Worm (Caenorhabditis elegans) whole organism, late embryonic: ENCODE data around the gene C54D10.3.

Experiments
- K09A11.1 ChIP-seq: sonication (generic microtip); optimal IDR thresholded peaks from 2 replicates; lab custom pipeline; 2017; ENCODE audit warnings: antibody characterized with exemption, mild to moderate bottlenecking, missing genetic modification characterization, missing compliant biosample characterization; ENCODE audit not compliant: insufficient read depth
- Y22D7AL.16 ChIP-seq: sonication (generic microtip); optimal IDR thresholded peaks from 2 replicates; lab custom pipeline; 2016; ENCODE audit warnings: missing genetic modification characterization, missing compliant biosample characterization
- ama-1 ChIP-seq: fragments of 150-350 bp; optimal IDR thresholded peaks from 2 replicates; lab custom pipeline; 2014
- ceh-14 ChIP-seq: sonication (generic microtip); optimal IDR thresholded peaks from 2 replicates; lab custom pipeline; 2016; ENCODE audit warnings: missing genotype, missing genetic modification characterization, missing compliant biosample characterization
- ceh-2 ChIP-seq: sonication (generic microtip); optimal IDR thresholded peaks from 2 replicates; lab custom pipeline; 2016; ENCODE audit warnings: missing genotype, missing genetic modification characterization, missing compliant biosample characterization
- ceh-24 ChIP-seq: sonication (generic microtip); optimal IDR thresholded peaks from 2 replicates; lab custom pipeline; 2016; ENCODE audit warnings: mild to moderate bottlenecking, missing genetic modification characterization, missing compliant biosample characterization
- ceh-30 ChIP-seq: fragments of 150-350 bp; optimal IDR thresholded peaks from 2 replicates; lab custom pipeline; 2014; ENCODE audit warnings: missing biosample characterization, missing genetic modification characterization
- ceh-34 ChIP-seq: sonication (generic microtip); optimal IDR thresholded peaks from 2 replicates; lab custom pipeline; 2016; ENCODE audit warnings: mild to moderate bottlenecking, missing genetic modification characterization, missing compliant biosample characterization
- ceh-48 ChIP-seq: sonication (generic microtip); optimal IDR thresholded peaks from 2 replicates; lab custom pipeline; 2016; ENCODE audit warnings: missing genetic modification characterization, inconsistent platforms, missing compliant biosample characterization
- ceh-9 ChIP-seq: sonication (generic microtip); optimal IDR thresholded peaks from 2 replicates; lab custom pipeline; 2016; ENCODE audit warnings: mild to moderate bottlenecking, missing genetic modification characterization, inconsistent platforms, missing compliant biosample characterization
- dve-1 ChIP-seq: sonication (generic microtip); optimal IDR thresholded peaks from 2 replicates; lab custom pipeline; 2017; ENCODE audit warnings: antibody characterized with exemption, mild to moderate bottlenecking, missing genetic modification characterization, missing compliant biosample characterization
- elt-2 ChIP-seq: sonication (generic microtip); optimal IDR thresholded peaks from 2 replicates; lab custom pipeline; 2016; ENCODE audit warnings: missing genetic modification reagents, missing genetic modification characterization, missing compliant biosample characterization
- fkh-10 ChIP-seq: fragments of 150-350 bp; optimal IDR thresholded peaks from 2 replicates; lab custom pipeline; 2014; ENCODE audit warnings: missing biosample characterization, missing genetic modification reagents, missing genetic modification characterization
- fkh-6 ChIP-seq: sonication (generic microtip); optimal IDR thresholded peaks from 2 replicates; lab custom pipeline; 2016; ENCODE audit warnings: missing genetic modification characterization, missing compliant biosample characterization
- hlh-13 ChIP-seq: fragments of 200-800 bp; sonication (Bioruptor generic); optimal IDR thresholded peaks from 2 replicates; lab custom pipeline; 2018; ENCODE audit warnings: mild to moderate bottlenecking, missing genetic modification characterization, missing compliant biosample characterization
- hlh-30 ChIP-seq: sonication (generic microtip); optimal IDR thresholded peaks from 2 replicates; lab custom pipeline; 2017; ENCODE audit warnings: antibody characterized with exemption, missing genetic modification characterization, missing compliant biosample characterization; ENCODE audit not compliant: insufficient read depth
- hlh-6 ChIP-seq: sonication (generic microtip); optimal IDR thresholded peaks from 2 replicates; lab custom pipeline; 2016; ENCODE audit warnings: missing genotype, missing genetic modification characterization, missing compliant biosample characterization
- madf-2 ChIP-seq: sonication (generic microtip); optimal IDR thresholded peaks from 2 replicates; lab custom pipeline; 2017; ENCODE audit warnings: missing genetic modification characterization, missing compliant biosample characterization
- mec-3 ChIP-seq: sonication (generic microtip); optimal IDR thresholded peaks from 2 replicates; lab custom pipeline; 2016; ENCODE audit warnings: borderline replicate concordance, missing genetic modification characterization, missing compliant biosample characterization
- nfya-1 ChIP-seq: sonication (generic microtip); optimal IDR thresholded peaks from 2 replicates; lab custom pipeline; 2017; ENCODE audit warnings: missing genetic modification characterization, mild to moderate bottlenecking, missing compliant biosample characterization, antibody characterized with exemption, moderate library complexity
- nhr-11 ChIP-seq: fragments of 150-350 bp; optimal IDR thresholded peaks from 2 replicates; lab custom pipeline; 2014; ENCODE audit warnings: missing biosample characterization, missing genetic modification characterization
- nhr-232 ChIP-seq: sonication (generic microtip); optimal IDR thresholded peaks from 2 replicates; lab custom pipeline; 2016; ENCODE audit warnings: missing genetic modification characterization, missing compliant biosample characterization
- odd-2 ChIP-seq: sonication (generic microtip); optimal IDR thresholded peaks from 2 replicates; lab custom pipeline; 2017; ENCODE audit warnings: antibody characterized with exemption, mild to moderate bottlenecking, missing genetic modification characterization, missing compliant biosample characterization
- pag-3 ChIP-seq: sonication (generic microtip); optimal IDR thresholded peaks from 2 replicates; lab custom pipeline; 2016; ENCODE audit warnings: missing compliant biosample characterization, missing genetic modification characterization, borderline replicate concordance
- pat-9 ChIP-seq: fragments of 200-800 bp; sonication (Bioruptor generic); optimal IDR thresholded peaks from 2 replicates; lab custom pipeline; 2018; ENCODE audit warnings: mild to moderate bottlenecking, missing genetic modification characterization, moderate library complexity, missing compliant biosample characterization
- pha-2 ChIP-seq: sonication (generic microtip); optimal IDR thresholded peaks from 2 replicates; lab custom pipeline; 2017; ENCODE audit warnings: mild to moderate bottlenecking, missing genetic modification characterization, missing compliant biosample characterization
- pros-1 ChIP-seq: fragments of 150-350 bp; optimal IDR thresholded peaks from 2 replicates; lab custom pipeline; 2014; ENCODE audit warnings: missing biosample characterization, missing genetic modification reagents, missing genetic modification characterization
- ref-2 ChIP-seq: sonication (generic microtip); optimal IDR thresholded peaks from 2 replicates; lab custom pipeline; 2016; ENCODE audit warnings: missing genetic modification characterization, missing compliant biosample characterization
- rnt-1 ChIP-seq: sonication (generic microtip); optimal IDR thresholded peaks from 2 replicates; lab custom pipeline; 2016; ENCODE audit warnings: missing genetic modification characterization, missing compliant biosample characterization
- tbx-2 ChIP-seq: sonication (generic microtip); optimal IDR thresholded peaks from 2 replicates; lab custom pipeline; 2016; ENCODE audit warnings: missing genetic modification characterization, missing compliant biosample characterization
- ttx-3 ChIP-seq: sonication (generic microtip); optimal IDR thresholded peaks from 2 replicates; lab custom pipeline; 2016; ENCODE audit warnings: missing genetic modification reagents, missing genetic modification characterization, missing compliant biosample characterization
- unc-42 ChIP-seq: sonication (generic microtip); optimal IDR thresholded peaks from 2 replicates; lab custom pipeline; 2016; ENCODE audit warnings: missing genotype, missing genetic modification characterization, missing compliant biosample characterization
- unc-86 ChIP-seq: sonication (generic microtip); optimal IDR thresholded peaks from 2 replicates; lab custom pipeline; 2016; ENCODE audit warnings: missing genetic modification characterization, missing compliant biosample characterization
- ztf-16 ChIP-seq: sonication (generic microtip); optimal IDR thresholded peaks from 2 replicates; lab custom pipeline; 2017; ENCODE audit warnings: missing genetic modification characterization, missing compliant biosample characterization

Gene C54D10.3

DNA sequence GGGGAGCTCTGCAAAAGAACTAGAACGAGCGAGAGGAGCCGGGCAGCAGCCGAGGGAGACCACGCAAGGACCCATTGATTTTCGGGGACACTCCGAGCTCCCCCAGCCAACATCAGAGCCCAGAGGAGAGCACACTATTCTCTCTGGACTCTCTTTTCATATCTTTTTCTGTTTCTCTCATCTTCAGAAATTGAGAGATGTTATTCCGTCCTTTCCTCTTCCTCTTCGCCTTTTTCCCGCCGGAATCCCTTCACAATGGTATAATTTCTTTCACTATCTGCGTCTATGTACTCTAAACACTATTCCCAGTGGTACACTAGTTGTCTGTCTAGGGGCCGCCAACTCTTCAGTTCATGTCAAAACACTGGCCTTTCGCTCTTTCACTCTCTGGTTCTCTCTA is 47.0 kb downstream of the C54D10.3 start (continued):
- TF ChIP-seq pag-3 (tag; lab: Kevin White, UChicago) (peak; percentile 37), dve-1 (tag; lab: Kevin White, UChicago) (no peak), fkh-10 (GFP tag; lab: Kevin White, UChicago) (peak; percentile 3), ceh-34 (peak; percentile 79), hlh-6 (no peak), pros-1 (tag; lab: Kevin White, UChicago) (no peak), ztf-16 (tag; lab: Kevin White, UChicago) (no peak), hlh-30 (no peak), K09A11.1 (tag; lab: Kevin White, UChicago) (peak; percentile 13), ceh-24 (tag; lab: Kevin White, UChicago) (no peak), ceh-14 (tag; lab: Kevin White, UChicago) (peak; percentile 88)
- TF ChIP-seq, all 69 proteins: peak for 21

DNA sequence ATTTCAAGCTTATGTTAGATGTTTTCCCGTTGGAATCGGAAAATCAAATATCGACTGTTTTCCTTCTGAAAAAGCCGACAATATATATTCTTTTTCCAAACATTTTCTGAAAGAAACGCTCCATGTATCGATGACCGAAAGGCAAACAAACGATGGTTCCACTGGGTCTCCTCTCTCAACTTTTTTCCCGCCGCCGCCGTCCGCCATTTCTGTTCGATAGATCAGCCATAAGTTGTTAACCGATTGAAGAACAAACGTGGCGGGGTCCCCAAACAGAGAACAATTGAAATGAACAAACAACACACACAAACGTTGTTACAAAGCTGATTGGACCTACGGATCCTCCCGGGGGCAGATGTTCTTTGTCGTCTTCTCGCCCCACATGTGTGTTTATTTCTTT is 48.3 kb downstream of the C54D10.3 start:
- TF ChIP-seq ama-1 (no peak), unc-86 (no peak), hlh-13 (GFP tag; lab: Kevin White, UChicago) (no peak), fkh-6 (tag; lab: Kevin White, UChicago) (no peak), madf-2 (tag; lab: Kevin White, UChicago) (no peak), ref-2 (no peak), ceh-14 (tag; lab: Kevin White, UChicago) (no peak), Y22D7AL.16 (tag; lab: Kevin White, UChicago) (no peak), mec-3 (tag; lab: Kevin White, UChicago) (no peak), nhr-11 (no peak)

DNA sequence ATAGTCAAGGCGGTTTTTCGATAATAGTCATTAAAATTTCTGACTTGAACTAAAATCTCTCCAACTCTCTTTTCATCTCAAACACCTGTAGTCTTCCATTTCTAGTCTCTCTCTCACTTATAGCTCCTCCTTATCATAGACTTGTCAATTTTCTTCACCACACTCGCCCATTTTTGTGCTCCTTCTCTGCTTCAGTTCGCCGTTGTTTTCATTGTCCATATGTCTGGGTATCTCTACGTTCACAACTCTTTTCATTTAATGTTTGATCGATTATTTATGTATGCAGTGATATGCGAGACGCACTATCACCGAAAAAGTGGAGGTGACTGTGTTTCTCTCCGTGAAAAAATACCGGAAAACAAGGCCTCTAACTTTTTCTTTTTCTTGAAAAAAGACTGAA is 49.4 kb downstream of the C54D10.3 start:
- TF ChIP-seq unc-42 (no peak), dve-1 (tag; lab: Kevin White, UChicago) (no peak), elt-2 (tag; lab: Kevin White, UChicago) (peak; percentile 32), ceh-48 (tag; lab: Kevin White, UChicago) (no peak)
- TF ChIP-seq, all 69 proteins: peak for 1

- no peak for TF ChIP-seq pros-1 (tag; lab: Kevin White, UChicago)
- TF ChIP-seq ceh-9: no peak
- TF ChIP-seq rnt-1: no peak
- no peak for TF ChIP-seq ceh-48 (tag; lab: Kevin White, UChicago)
- TF ChIP-seq nhr-11: no peak
- no peak for TF ChIP-seq ceh-30 (tag; lab: Kevin White, UChicago)
- no peak for TF ChIP-seq unc-86
- no peak for TF ChIP-seq nfya-1
- no peak for TF ChIP-seq ama-1
- TF ChIP-seq hlh-30: no peak
- TF ChIP-seq ceh-2 (tag; lab: Kevin White, UChicago): no peak
- TF ChIP-seq nhr-232 (tag; lab: Kevin White, UChicago): no peak
- no peak for TF ChIP-seq odd-2 (tag; lab: Kevin White, UChicago)
- TF ChIP-seq pha-2 (tag; lab: Kevin White, UChicago): no peak
- TF ChIP-seq fkh-6 (tag; lab: Kevin White, UChicago): no peak
- no peak for TF ChIP-seq elt-2 (tag; lab: Kevin White, UChicago)
- no peak for TF ChIP-seq ttx-3 (tag; lab: Kevin White, UChicago)
- no peak for TF ChIP-seq tbx-2 (tag; lab: Kevin White, UChicago)
- no peak for TF ChIP-seq pat-9 (tag; lab: Kevin White, UChicago)
- TF ChIP-seq dve-1 (tag; lab: Kevin White, UChicago): no peak
These were observed 50.0 kb downstream of the C54D10.3 start, which contains the start of gene F28C1.3 for ce11 chrV:12468363-12468762. TSS of gene F28C1.3 (plus strand) at chrV:12468663.
